Worm (Caenorhabditis elegans) whole organism, L4/young adult: ENCODE measurements around the gene rha-2.

ENCODE experiments used
- dao-5 ChIP-seq: sonication (generic microtip); optimal IDR thresholded peaks from 2 replicates; lab custom pipeline; 2016; ENCODE audit warnings: missing genotype, missing genetic modification characterization, moderate library complexity, missing compliant biosample characterization
- him-1 ChIP-seq: sonication (generic microtip); optimal IDR thresholded peaks from 2 replicates; lab custom pipeline; 2016; ENCODE audit warnings: missing genotype, missing genetic modification reagents, missing genetic modification characterization, missing compliant biosample characterization

- TF ChIP-seq him-1 (tag; lab: Kevin White, UChicago) (no peak), dao-5 (no peak)
Observed at ce11 chrIII:8594088-8594487, 20.3 kb downstream of the rha-2 start.
